Worm (Caenorhabditis elegans) whole organism, young adult: ENCODE measurements around the gene ZK616.5.

Experiments
- B0019.2 ChIP-seq: fragments of 200-800 bp; sonication (Bioruptor generic); conservative IDR thresholded peaks from 2 replicates; pipeline ENCODE4 v1.3.6; 2022; ENCODE audit warnings: missing genetic modification reagents, missing genetic modification characterization, missing compliant biosample characterization
- B0261.1 ChIP-seq: sonication (generic microtip); optimal IDR thresholded peaks from 2 replicates; lab custom pipeline; 2016; ENCODE audit warnings: mild to moderate bottlenecking, missing genetic modification characterization, moderate library complexity, missing compliant biosample characterization
- C17E4.6 ChIP-seq: fragments of 200-800 bp; sonication (Bioruptor generic); IDR thresholded peaks from 2 replicates; pipeline ENCODE4 v1.3.6; 2022; ENCODE audit warnings: missing genetic modification reagents, missing genetic modification characterization, missing compliant biosample characterization
- F23B12.7 ChIP-seq: sonication (generic microtip); optimal IDR thresholded peaks from 2 replicates; lab custom pipeline; 2017; ENCODE audit warnings: missing genetic modification characterization, mild to moderate bottlenecking, missing compliant biosample characterization, antibody characterized with exemption, moderate library complexity; ENCODE audit not compliant: insufficient read depth
- F55B11.4 ChIP-seq: sonication (generic microtip); optimal IDR thresholded peaks from 2 replicates; lab custom pipeline; 2016; ENCODE audit warnings: missing compliant biosample characterization, missing genetic modification characterization, borderline replicate concordance; ENCODE audit not compliant: insufficient read depth
- F57A8.1 ChIP-seq: fragments of 200-800 bp; sonication (Bioruptor generic); optimal IDR thresholded peaks from 2 replicates; lab custom pipeline; 2018; ENCODE audit warnings: mild to moderate bottlenecking, missing genetic modification characterization, moderate library complexity, missing compliant biosample characterization
- K11D2.4 ChIP-seq: fragments of 200-800 bp; sonication (Bioruptor generic); IDR thresholded peaks from 2 replicates; pipeline ENCODE4 v1.3.6; 2022; ENCODE audit warnings: missing genetic modification reagents, missing genetic modification characterization, missing compliant biosample characterization
- Y53F4B.3 ChIP-seq: fragments of 200-800 bp; sonication (Bioruptor generic); IDR thresholded peaks from 2 replicates; pipeline ENCODE4 v1.3.6; 2022; ENCODE audit warnings: missing genetic modification reagents, missing genetic modification characterization, missing compliant biosample characterization
- akir-1 ChIP-seq: fragments of 200-800 bp; sonication (Bioruptor generic); optimal IDR thresholded peaks from 2 replicates; lab custom pipeline; 2018; ENCODE audit warnings: mild to moderate bottlenecking, missing genetic modification characterization, moderate library complexity, missing compliant biosample characterization
- atf-7 ChIP-seq: sonication (generic microtip); optimal IDR thresholded peaks from 2 replicates; lab custom pipeline; 2017; ENCODE audit warnings: mild to moderate bottlenecking, missing genetic modification characterization, missing compliant biosample characterization
- athp-1 ChIP-seq: sonication (generic microtip); optimal IDR thresholded peaks from 2 replicates; lab custom pipeline; 2017; ENCODE audit warnings: mild to moderate bottlenecking, missing genetic modification characterization, missing compliant biosample characterization
- attf-3 ChIP-seq: fragments of 200-800 bp; sonication (Bioruptor generic); conservative IDR thresholded peaks from 2 replicates; pipeline ENCODE4 v1.3.6; 2022; ENCODE audit warnings: missing genetic modification reagents, missing genetic modification characterization, missing compliant biosample characterization
- bed-1 ChIP-seq: fragments of 200-800 bp; sonication (Bioruptor generic); IDR thresholded peaks from 2 replicates; pipeline ENCODE4 v1.3.6; 2022; ENCODE audit warnings: missing genetic modification reagents, missing genetic modification characterization, missing compliant biosample characterization
- cebp-1 ChIP-seq, 2 experiments: fragments of 200-800 bp in 1 of 2; sonication (Bioruptor generic) in 1 of 2; sonication (generic microtip) in 1 of 2; IDR thresholded peaks in 1 of 2; optimal IDR thresholded peaks in 1 of 2; 2 replicates each; pipeline versions ENCODE4 v1.3.6 to Lab custom; 2017 to 2022; ENCODE audit warnings: missing compliant biosample characterization in 2 of 2, missing genetic modification characterization in 2 of 2, mild to moderate bottlenecking in 1 of 2, missing genetic modification reagents in 1 of 2, moderate library complexity in 1 of 2
- ceh-27 ChIP-seq: fragments of 200-800 bp; sonication (Bioruptor generic); optimal IDR thresholded peaks from 2 replicates; lab custom pipeline; 2018; ENCODE audit warnings: mild to moderate bottlenecking, missing genetic modification characterization, moderate library complexity, missing compliant biosample characterization
- dox-1 ChIP-seq: fragments of 200-800 bp; sonication (Bioruptor generic); IDR thresholded peaks from 2 replicates; pipeline ENCODE4 v1.3.6; 2022; ENCODE audit warnings: missing genetic modification reagents, missing genetic modification characterization, missing compliant biosample characterization
- dpl-1 ChIP-seq: fragments of 150-350 bp; optimal IDR thresholded peaks from 2 replicates; lab custom pipeline; 2014; ENCODE audit warnings: missing biosample characterization, missing genetic modification reagents, missing genetic modification characterization
- hrde-1 ChIP-seq: sonication (generic microtip); optimal IDR thresholded peaks from 2 replicates; lab custom pipeline; 2016; ENCODE audit warnings: missing genetic modification characterization, mild to moderate bottlenecking, missing compliant biosample characterization, moderate library complexity, missing genotype, missing genetic modification reagents, borderline replicate concordance
- let-607 ChIP-seq, 2 experiments: fragments of 200-800 bp in 1 of 2; sonication (Bioruptor generic) in 1 of 2; sonication (generic microtip) in 1 of 2; optimal IDR thresholded peaks; 2 replicates each; lab custom pipeline; 2016 to 2018; ENCODE audit warnings: mild to moderate bottlenecking in 2 of 2, missing compliant biosample characterization in 2 of 2, missing genetic modification characterization in 2 of 2, moderate library complexity in 2 of 2, missing genotype in 1 of 2
- lin-54 ChIP-seq: fragments of 200-800 bp; sonication (Bioruptor generic); optimal IDR thresholded peaks from 2 replicates; lab custom pipeline; 2018; ENCODE audit warnings: mild to moderate bottlenecking, missing genetic modification characterization, missing compliant biosample characterization
- madf-3 ChIP-seq: fragments of 200-800 bp; sonication (Bioruptor generic); IDR thresholded peaks from 2 replicates; pipeline ENCODE4 v1.3.6; 2022; ENCODE audit warnings: missing genetic modification reagents, missing genetic modification characterization, missing compliant biosample characterization
- mcd-1 ChIP-seq: fragments of 200-800 bp; sonication (Bioruptor generic); IDR thresholded peaks from 2 replicates; pipeline ENCODE4 v1.3.6; 2022; ENCODE audit warnings: missing genetic modification reagents, missing genetic modification characterization, missing compliant biosample characterization
- mes-4 ChIP-seq: sonication (generic microtip); optimal IDR thresholded peaks from 2 replicates; lab custom pipeline; 2016; ENCODE audit warnings: missing genotype, missing genetic modification characterization, missing compliant biosample characterization
- mxl-1 ChIP-seq: sonication (generic microtip); optimal IDR thresholded peaks from 2 replicates; lab custom pipeline; 2016; ENCODE audit warnings: missing genetic modification characterization, missing compliant biosample characterization
- nfyb-1 ChIP-seq: fragments of 200-800 bp; sonication (Bioruptor generic); IDR thresholded peaks from 2 replicates; pipeline ENCODE4 v1.3.6; 2022; ENCODE audit warnings: missing genetic modification reagents, missing genetic modification characterization, missing compliant biosample characterization
- nhr-27 ChIP-seq: fragments of 200-800 bp; sonication (Bioruptor generic); optimal IDR thresholded peaks from 2 replicates; lab custom pipeline; 2018; ENCODE audit warnings: mild to moderate bottlenecking, missing genetic modification characterization, moderate library complexity, missing compliant biosample characterization
- nhr-80 ChIP-seq: sonication (generic microtip); optimal IDR thresholded peaks from 2 replicates; lab custom pipeline; 2016; ENCODE audit warnings: missing genetic modification characterization, missing compliant biosample characterization
- pbrm-1 ChIP-seq: fragments of 200-800 bp; sonication (Bioruptor generic); IDR thresholded peaks from 2 replicates; pipeline ENCODE4 v1.3.6; 2022; ENCODE audit warnings: missing genetic modification reagents, missing genetic modification characterization, missing compliant biosample characterization
- rcor-1 ChIP-seq: fragments of 200-800 bp; sonication (Bioruptor generic); IDR thresholded peaks from 2 replicates; pipeline ENCODE4 v1.3.6; 2022; ENCODE audit warnings: missing genetic modification reagents, missing genetic modification characterization, missing compliant biosample characterization
- snpc-1.3 ChIP-seq: sonication (generic microtip); optimal IDR thresholded peaks from 2 replicates; lab custom pipeline; 2017; ENCODE audit warnings: missing genetic modification characterization, mild to moderate bottlenecking, missing compliant biosample characterization, antibody characterized with exemption, moderate library complexity, missing genotype, missing genetic modification reagents; ENCODE audit not compliant: insufficient read depth
- snpc-3.4 ChIP-seq: sonication (generic microtip); optimal IDR thresholded peaks from 2 replicates; lab custom pipeline; 2017; ENCODE audit warnings: missing genetic modification characterization, mild to moderate bottlenecking, missing compliant biosample characterization, antibody characterized with exemption, moderate library complexity, missing genotype, missing genetic modification reagents
- snpc-4 ChIP-seq, 5 experiments: fragments of 150-350 bp in 1 of 5; sonication (generic microtip) in 4 of 5; optimal IDR thresholded peaks; 2 replicates each; lab custom pipeline; 2014 to 2018; ENCODE audit warnings: missing genetic modification characterization in 5 of 5, missing biosample characterization in 3 of 5, antibody characterized with exemption in 2 of 5, mild to moderate bottlenecking in 2 of 5, missing compliant biosample characterization in 2 of 5, missing genotype in 2 of 5, moderate library complexity in 2 of 5, missing genetic modification reagents in 1 of 5
- somi-1 ChIP-seq: fragments of 200-800 bp; sonication (Bioruptor generic); optimal IDR thresholded peaks from 2 replicates; lab custom pipeline; 2018; ENCODE audit warnings: mild to moderate bottlenecking, missing genetic modification characterization, missing compliant biosample characterization
- sptf-2 ChIP-seq: fragments of 200-800 bp; sonication (Bioruptor generic); optimal IDR thresholded peaks from 2 replicates; lab custom pipeline; 2018; ENCODE audit warnings: mild to moderate bottlenecking, missing genetic modification characterization, missing compliant biosample characterization
- tbx-9 ChIP-seq: sonication (generic microtip); optimal IDR thresholded peaks from 2 replicates; lab custom pipeline; 2016; ENCODE audit warnings: borderline replicate concordance, missing genetic modification characterization, inconsistent platforms, missing compliant biosample characterization
- unc-130 ChIP-seq: sonication (generic microtip); optimal IDR thresholded peaks from 2 replicates; lab custom pipeline; 2016; ENCODE audit warnings: missing genetic modification reagents, missing genetic modification characterization, missing compliant biosample characterization
- zfh-2 ChIP-seq: fragments of 200-800 bp; sonication (Bioruptor generic); conservative IDR thresholded peaks from 2 replicates; pipeline ENCODE4 v1.3.6; 2022; ENCODE audit warnings: missing genetic modification reagents, missing genetic modification characterization, missing compliant biosample characterization
- ztf-18 ChIP-seq: sonication (generic microtip); optimal IDR thresholded peaks from 2 replicates; lab custom pipeline; 2016; ENCODE audit warnings: missing genotype, mild to moderate bottlenecking, missing genetic modification characterization, missing compliant biosample characterization
- ztf-25 ChIP-seq: fragments of 200-800 bp; sonication (Bioruptor generic); IDR thresholded peaks from 2 replicates; pipeline ENCODE4 v1.3.6; 2022; ENCODE audit warnings: missing genetic modification reagents, missing genetic modification characterization, missing compliant biosample characterization
- ztf-28 ChIP-seq: fragments of 200-800 bp; sonication (Bioruptor generic); IDR thresholded peaks from 2 replicates; pipeline ENCODE4 v1.3.6; 2022; ENCODE audit warnings: missing genetic modification reagents, missing genetic modification characterization, missing compliant biosample characterization

The ZK616.5 gene

DNA sequence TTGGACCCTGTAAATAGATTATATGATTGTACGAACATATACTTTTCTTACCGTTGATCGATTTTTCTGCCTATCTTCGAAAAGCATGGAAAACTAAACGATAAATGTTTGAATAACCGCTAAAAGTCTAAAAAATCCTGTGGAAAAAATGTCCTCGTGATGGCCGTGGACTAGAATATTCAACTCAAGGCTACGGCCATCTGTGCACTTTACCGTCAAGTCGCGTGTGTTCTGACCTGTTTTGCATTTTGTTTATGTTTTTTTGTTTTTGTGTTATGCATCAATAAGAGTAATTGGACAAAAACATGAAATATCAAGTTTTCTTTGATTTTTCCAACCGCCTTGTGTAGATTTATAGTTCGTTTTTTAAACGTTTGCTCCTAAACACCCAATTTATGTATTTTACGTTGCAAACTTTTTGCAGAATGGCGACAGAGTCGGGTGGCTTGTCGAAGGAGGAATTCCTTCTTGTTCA is 27.6 kb upstream of the ZK616.5 start, which contains the start of the genes hda-6 and F41H10.4 (continued):
- TF ChIP-seq let-607 (tag; optimal IDR thresholded peaks at IDR 0.05; lab: Kevin White, UChicago): peak in 1 of 2 experiments; percentile 9
- TF ChIP-seq snpc-3.4 (tag; lab: Kevin White, UChicago): peak; percentile 78
- peak; percentile 71 for TF ChIP-seq lin-54
- 0 out of 2 replicates have a peak, but pooled peaks have one; percentile 13 for TF ChIP-seq K11D2.4 (GFP tag; lab: Robert Waterston, UW)
- TF ChIP-seq ceh-27: peak; percentile 92
- TF ChIP-seq snpc-1.3: peak; percentile 47
- peak; percentile 55 for TF ChIP-seq unc-130 (GFP tag; lab: Kevin White, UChicago)
- TF ChIP-seq F23B12.7: peak; percentile 4
- no peak for TF ChIP-seq F55B11.4 (tag; lab: Kevin White, UChicago)
- TF ChIP-seq akir-1 (GFP tag; lab: Kevin White, UChicago): no peak

DNA sequence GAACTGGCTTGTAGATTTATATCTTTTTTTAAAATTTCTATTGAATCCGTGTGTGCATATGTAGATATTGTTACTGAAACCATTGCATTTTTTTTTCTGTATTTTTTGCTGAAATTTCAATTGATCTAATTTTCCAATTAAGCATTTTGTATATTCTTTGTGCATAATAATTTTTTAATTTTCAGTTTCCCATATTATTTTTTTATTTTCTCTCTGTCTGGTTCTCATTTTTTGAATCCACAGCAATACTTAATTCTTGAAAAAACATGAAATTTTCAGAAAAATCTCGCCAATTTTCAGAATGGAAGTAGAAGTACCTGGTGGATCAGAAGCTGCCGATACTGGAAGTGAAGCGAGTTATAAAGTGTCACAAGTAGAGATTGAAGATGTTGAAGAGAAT is 25.2 kb upstream of the ZK616.5 start, which contains the start of gene sand-1:
Gene sand-1 (plus strand): TSS at position 301 of the 400 bp plus-strand sequence.
- TF ChIP-seq rcor-1 (no peak), atf-7 (no peak), ztf-18 (no peak), ceh-27 (no peak), nhr-80 (tag; lab: Kevin White, UChicago) (no peak), somi-1 (GFP tag; lab: Kevin White, UChicago) (no peak), ztf-28 (GFP tag; lab: Robert Waterston, UW) (no peak), hrde-1 (no peak), athp-1 (tag; lab: Kevin White, UChicago) (peak; percentile 30), snpc-4 (GFP tag; optimal IDR thresholded peaks at IDR 0.05; lab: Kevin White, UChicago) (no peak), snpc-4 (tag; optimal IDR thresholded peaks at IDR 0.05; lab: Kevin White, UChicago) (peak in 1 of 4 experiments; percentile 66), lin-54 (no peak), akir-1 (GFP tag; lab: Kevin White, UChicago) (no peak), ztf-25 (GFP tag; lab: Robert Waterston, UW) (no peak), nfyb-1 (GFP tag; lab: Robert Waterston, UW) (no peak), B0261.1 (tag; lab: Kevin White, UChicago) (no peak), tbx-9 (tag; lab: Kevin White, UChicago) (no peak)
- TF ChIP-seq, all 124 proteins: peak for 2

DNA sequence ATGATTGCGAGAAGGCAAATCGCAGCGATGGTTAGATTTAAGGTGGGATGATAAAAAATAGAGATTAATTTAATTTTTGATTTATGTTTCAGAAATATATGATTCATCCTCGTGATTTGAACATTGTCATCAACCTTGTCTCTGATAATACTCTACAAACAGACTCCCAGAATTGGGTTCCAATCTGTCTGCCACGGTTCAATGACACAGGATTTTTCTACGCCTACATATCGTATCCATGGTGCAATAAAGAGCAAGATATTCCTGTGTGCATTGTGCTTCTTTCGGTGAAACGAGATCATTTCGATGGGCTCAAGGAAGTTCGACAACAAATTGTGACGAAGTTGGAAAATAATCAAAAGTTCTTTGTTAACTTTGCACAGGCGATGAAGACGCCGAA is 23.8 kb upstream of the ZK616.5 start:
- TF ChIP-seq nhr-27 (tag; lab: Kevin White, UChicago): no peak
- no peak for TF ChIP-seq bed-1 (GFP tag; lab: Robert Waterston, UW)
- TF ChIP-seq Y53F4B.3: no peak
- no peak for TF ChIP-seq dpl-1 (GFP tag; lab: Kevin White, UChicago)
- TF ChIP-seq attf-3 (GFP tag; lab: Robert Waterston, UW): no peak

DNA sequence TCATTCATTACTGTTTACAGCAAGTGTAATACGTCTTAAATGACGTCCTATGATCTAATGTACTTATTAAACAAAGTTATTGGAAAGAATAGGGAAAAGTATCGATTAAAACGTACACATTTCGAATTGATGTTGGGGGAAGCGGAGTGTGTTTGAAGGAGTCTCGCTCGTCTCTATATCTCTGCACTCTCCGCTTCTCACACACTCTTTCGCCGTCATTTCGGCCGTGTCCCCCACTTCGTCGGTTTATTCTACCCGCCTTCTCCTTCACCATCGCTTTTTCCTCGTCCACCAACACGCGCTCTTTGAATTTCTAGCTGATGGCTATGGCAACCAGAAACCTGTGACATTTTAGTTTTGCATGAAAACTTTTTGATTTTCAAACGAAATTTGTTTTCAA is 22.9 kb upstream of the ZK616.5 start:
- TF ChIP-seq mcd-1 (GFP tag; lab: Robert Waterston, UW) (peak; percentile 67), snpc-4 (GFP tag; optimal IDR thresholded peaks at IDR 0.05; lab: Kevin White, UChicago) (no peak), snpc-4 (tag; optimal IDR thresholded peaks at IDR 0.05; lab: Kevin White, UChicago) (peak in 2 of 4 experiments; percentile 20 to 67), dox-1 (GFP tag; lab: Robert Waterston, UW) (peak; percentile 36; the same call in 1 of the 2 replicates), F55B11.4 (tag; lab: Kevin White, UChicago) (no peak), sptf-2 (GFP tag; lab: Kevin White, UChicago) (no peak), nhr-80 (tag; lab: Kevin White, UChicago) (peak; percentile 11), lin-54 (peak; percentile 6), mxl-1 (tag; lab: Kevin White, UChicago) (no peak), nfyb-1 (GFP tag; lab: Robert Waterston, UW) (0 out of 2 replicates have a peak, but pooled peaks have one; percentile 20), madf-3 (GFP tag; lab: Robert Waterston, UW) (no peak), cebp-1 (GFP tag; IDR thresholded peaks at IDR 0.05; lab: Robert Waterston, UW) (no peak), cebp-1 (tag; optimal IDR thresholded peaks at IDR 0.05; lab: Kevin White, UChicago) (peak; percentile 49), B0019.2 (GFP tag; lab: Robert Waterston, UW) (no peak), mes-4 (tag; lab: Kevin White, UChicago) (no peak), pbrm-1 (GFP tag; lab: Robert Waterston, UW) (0 out of 2 replicates have a peak, but pooled peaks have one; percentile 31), F57A8.1 (GFP tag; lab: Kevin White, UChicago) (no peak), zfh-2 (peak; percentile 63), C17E4.6 (GFP tag; lab: Robert Waterston, UW) (peak; percentile 23; the same call in 1 of the 2 replicates)
